Worm (Caenorhabditis elegans) whole organism, L3 larva: Measurements from ENCODE around the gene cdh-4.

ENCODE experiments used
- R02D3.7 ChIP-seq: fragments of 150-350 bp; optimal IDR thresholded peaks from 2 replicates; lab custom pipeline; 2014; ENCODE audit warnings: missing biosample characterization, missing genetic modification characterization
- ZK546.5 ChIP-seq: sonication (generic microtip); optimal IDR thresholded peaks from 2 replicates; lab custom pipeline; 2017; ENCODE audit warnings: missing biosample characterization, missing genetic modification characterization
- aly-2 ChIP-seq: fragments of 150-350 bp; optimal IDR thresholded peaks from 2 replicates; lab custom pipeline; 2014; ENCODE audit warnings: missing biosample characterization, missing genetic modification characterization
- ama-1 ChIP-seq: fragments of 150-350 bp; optimal IDR thresholded peaks from 2 replicates; lab custom pipeline; 2018
- ceh-16 ChIP-seq: sonication (generic microtip); optimal IDR thresholded peaks from 2 replicates; lab custom pipeline; 2017; ENCODE audit warnings: missing biosample characterization, missing genetic modification characterization
- ceh-28 ChIP-seq: fragments of 150-350 bp; optimal IDR thresholded peaks from 2 replicates; lab custom pipeline; 2014; ENCODE audit warnings: missing biosample characterization, missing genetic modification reagents, missing genetic modification characterization
- ceh-82 ChIP-seq: fragments of 150-350 bp; optimal IDR thresholded peaks from 2 replicates; lab custom pipeline; 2014; ENCODE audit warnings: missing biosample characterization, missing genetic modification characterization
- ceh-9 ChIP-seq: sonication (generic microtip); optimal IDR thresholded peaks from 2 replicates; lab custom pipeline; 2018; ENCODE audit warnings: missing biosample characterization, missing genetic modification characterization
- daf-12 ChIP-seq: fragments of 150-350 bp; optimal IDR thresholded peaks from 2 replicates; lab custom pipeline; 2014; ENCODE audit warnings: missing biosample characterization, missing genetic modification reagents, missing genetic modification characterization
- egl-27 ChIP-seq: sonication (generic microtip); optimal IDR thresholded peaks from 4 replicates; lab custom pipeline; 2017; ENCODE audit warnings: missing biosample characterization, missing genetic modification reagents, missing genetic modification characterization
- egl-5 ChIP-seq: fragments of 150-350 bp; optimal IDR thresholded peaks from 2 replicates; lab custom pipeline; 2017; ENCODE audit warnings: missing biosample characterization, missing genetic modification reagents, missing genetic modification characterization, inconsistent platforms
- elt-1 ChIP-seq: fragments of 150-350 bp; optimal IDR thresholded peaks from 2 replicates; lab custom pipeline; 2014; ENCODE audit warnings: missing biosample characterization, missing genetic modification characterization
- elt-2 ChIP-seq: sonication (generic microtip); optimal IDR thresholded peaks from 2 replicates; lab custom pipeline; 2016; ENCODE audit warnings: missing genetic modification reagents, mild to moderate bottlenecking, missing genetic modification characterization, missing compliant biosample characterization
- elt-3 ChIP-seq, 3 experiments: fragments of 150-350 bp in 1 of 3; sonication (generic microtip) in 2 of 3; optimal IDR thresholded peaks; 2 replicates in 2 of 3; 4 replicates in 1 of 3; lab custom pipeline; 2014 to 2017; ENCODE audit warnings: missing biosample characterization in 3 of 3, missing genetic modification characterization in 3 of 3
- eor-1 ChIP-seq, 2 experiments: fragments of 150-350 bp; optimal IDR thresholded peaks; 2 replicates each; lab custom pipeline; 2014 to 2018; ENCODE audit warnings: missing biosample characterization in 2 of 2, missing genetic modification characterization in 2 of 2
- fkh-10 ChIP-seq: sonication (generic microtip); optimal IDR thresholded peaks from 2 replicates; lab custom pipeline; 2017; ENCODE audit warnings: missing biosample characterization, missing genetic modification reagents, missing genetic modification characterization
- fkh-2 ChIP-seq: fragments of 150-350 bp; optimal IDR thresholded peaks from 2 replicates; lab custom pipeline; 2014; ENCODE audit warnings: missing biosample characterization, missing genetic modification reagents, missing genetic modification characterization
- fos-1 ChIP-seq: fragments of 150-350 bp; optimal IDR thresholded peaks from 2 replicates; lab custom pipeline; 2014; ENCODE audit warnings: missing biosample characterization, missing genetic modification characterization
- hmg-11 ChIP-seq: sonication (generic microtip); optimal IDR thresholded peaks from 2 replicates; lab custom pipeline; 2016; ENCODE audit warnings: missing genetic modification characterization, missing compliant biosample characterization
- jun-1 ChIP-seq: fragments of 150-350 bp; optimal IDR thresholded peaks from 2 replicates; lab custom pipeline; 2014; ENCODE audit warnings: missing biosample characterization, missing genetic modification reagents, missing genetic modification characterization
- lin-39 ChIP-seq: fragments of 150-350 bp; optimal IDR thresholded peaks from 2 replicates; lab custom pipeline; 2018; ENCODE audit warnings: missing biosample characterization, missing genetic modification reagents, missing genetic modification characterization
- lsy-12 ChIP-seq: sonication (generic microtip); optimal IDR thresholded peaks from 2 replicates; lab custom pipeline; 2016; ENCODE audit warnings: mild to moderate bottlenecking, missing genetic modification characterization, missing compliant biosample characterization
- mdl-1 ChIP-seq: fragments of 150-350 bp; optimal IDR thresholded peaks from 2 replicates; lab custom pipeline; 2014; ENCODE audit warnings: missing biosample characterization, missing genetic modification characterization
- mml-1 ChIP-seq: fragments of 150-350 bp; sonication (generic microtip); optimal IDR thresholded peaks from 3 replicates; lab custom pipeline; 2014; ENCODE audit warnings: missing biosample characterization, missing genetic modification characterization
- nfya-1 ChIP-seq: sonication (generic microtip); optimal IDR thresholded peaks from 2 replicates; lab custom pipeline; 2017; ENCODE audit warnings: missing genetic modification characterization, mild to moderate bottlenecking, missing compliant biosample characterization, antibody characterized with exemption, moderate library complexity; ENCODE audit not compliant: insufficient read depth
- nhr-11 ChIP-seq: fragments of 150-350 bp; optimal IDR thresholded peaks from 2 replicates; lab custom pipeline; 2014; ENCODE audit warnings: missing biosample characterization, missing genetic modification characterization
- nhr-12 ChIP-seq: fragments of 150-350 bp; optimal IDR thresholded peaks from 2 replicates; lab custom pipeline; 2014; ENCODE audit warnings: missing biosample characterization, missing genetic modification characterization
- nhr-23 ChIP-seq: fragments of 150-350 bp; optimal IDR thresholded peaks from 2 replicates; lab custom pipeline; 2014; ENCODE audit warnings: missing biosample characterization, missing genetic modification reagents, missing genetic modification characterization
- nhr-237 ChIP-seq: fragments of 150-350 bp; optimal IDR thresholded peaks from 2 replicates; lab custom pipeline; 2014; ENCODE audit warnings: missing biosample characterization, missing genetic modification characterization
- nhr-25 ChIP-seq: sonication (generic microtip); optimal IDR thresholded peaks from 2 replicates; lab custom pipeline; 2017; ENCODE audit warnings: missing biosample characterization, missing genetic modification characterization
- nhr-28 ChIP-seq: fragments of 150-350 bp; optimal IDR thresholded peaks from 2 replicates; lab custom pipeline; 2014; ENCODE audit warnings: missing biosample characterization, missing genetic modification characterization
- nhr-43 ChIP-seq: sonication (generic microtip); optimal IDR thresholded peaks from 2 replicates; lab custom pipeline; 2016; ENCODE audit warnings: mild to moderate bottlenecking, missing genetic modification characterization, missing compliant biosample characterization; ENCODE audit not compliant: poor library complexity, severe bottlenecking
- nhr-67 ChIP-seq: fragments of 150-350 bp; optimal IDR thresholded peaks from 2 replicates; lab custom pipeline; 2014; ENCODE audit warnings: missing biosample characterization, missing genetic modification characterization
- nhr-76 ChIP-seq: fragments of 150-350 bp; sonication (generic microtip); optimal IDR thresholded peaks from 5 replicates; lab custom pipeline; 2014; ENCODE audit warnings: missing biosample characterization, missing genetic modification characterization
- nhr-77 ChIP-seq: fragments of 150-350 bp; optimal IDR thresholded peaks from 2 replicates; lab custom pipeline; 2014; ENCODE audit warnings: missing biosample characterization, missing genetic modification characterization
- pha-4 ChIP-seq: fragments of 150-350 bp; optimal IDR thresholded peaks from 2 replicates; lab custom pipeline; 2014; ENCODE audit warnings: missing biosample characterization, missing genetic modification reagents, missing genetic modification characterization
- pqm-1 ChIP-seq: fragments of 150-350 bp; optimal IDR thresholded peaks from 2 replicates; lab custom pipeline; 2017; ENCODE audit warnings: missing biosample characterization, missing genetic modification characterization, inconsistent platforms
- sea-2 ChIP-seq: fragments of 150-350 bp; sonication (generic microtip); optimal IDR thresholded peaks from 4 replicates; lab custom pipeline; 2014; ENCODE audit warnings: missing biosample characterization, missing genetic modification reagents, missing genetic modification characterization
- skn-1 ChIP-seq: fragments of 150-350 bp; optimal IDR thresholded peaks from 2 replicates; lab custom pipeline; 2014; ENCODE audit warnings: missing biosample characterization, missing genetic modification characterization
- snpc-4 ChIP-seq: fragments of 150-350 bp; optimal IDR thresholded peaks from 2 replicates; lab custom pipeline; 2014; ENCODE audit warnings: missing biosample characterization, missing genetic modification characterization
- tbx-2 ChIP-seq: sonication (generic microtip); optimal IDR thresholded peaks from 2 replicates; lab custom pipeline; 2016; ENCODE audit warnings: mild to moderate bottlenecking, missing genetic modification characterization, missing compliant biosample characterization
- unc-39 ChIP-seq: sonication (generic microtip); optimal IDR thresholded peaks from 4 replicates; lab custom pipeline; 2017; ENCODE audit warnings: missing biosample characterization, missing genetic modification characterization
- zag-1 ChIP-seq: fragments of 150-350 bp; optimal IDR thresholded peaks from 2 replicates; lab custom pipeline; 2014; ENCODE audit warnings: missing biosample characterization, missing genetic modification characterization
- ztf-11 ChIP-seq: fragments of 150-350 bp; optimal IDR thresholded peaks from 2 replicates; lab custom pipeline; 2014; ENCODE audit warnings: missing biosample characterization, missing genetic modification characterization
- ztf-4 ChIP-seq: fragments of 150-350 bp; optimal IDR thresholded peaks from 2 replicates; lab custom pipeline; 2014; ENCODE audit warnings: missing biosample characterization, missing genetic modification characterization

Gene cdh-4

ce11 chrIII:4544959-4545358 is 24.8 kb downstream of the cdh-4 start, which contains the start of gene M88.3:
M88.3 (minus strand) TSS chrIII:4545059.
- TF ChIP-seq pha-4 (no peak), lsy-12 (no peak), zag-1 (tag; lab: Kevin White, UChicago) (no peak), egl-5 (tag; lab: Kevin White, UChicago) (no peak), nhr-237 (no peak), nhr-77 (tag; lab: Kevin White, UChicago) (no peak), elt-2 (no peak), ceh-16 (no peak), nhr-28 (tag; lab: Kevin White, UChicago) (no peak), nfya-1 (tag; lab: Kevin White, UChicago) (no peak), nhr-23 (tag; lab: Kevin White, UChicago) (no peak), ceh-28 (no peak), snpc-4 (tag; lab: Kevin White, UChicago) (no peak)

ce11 chrIII:4548739-4549138 is 28.6 kb downstream of the cdh-4 start, which contains the start of gene M88.4:
M88.4 (plus strand) TSS chrIII:4549039.
- no peak for TF ChIP-seq aly-2
- TF ChIP-seq ama-1 (lab: Kevin White, UChicago), result no peak
- no peak for TF ChIP-seq nhr-67 (tag; lab: Kevin White, UChicago)
- TF ChIP-seq nhr-43 (tag; lab: Kevin White, UChicago), result no peak
- TF ChIP-seq eor-1 (tag; optimal IDR thresholded peaks at IDR 0.05; lab: Kevin White, UChicago), result no peak
- no peak for TF ChIP-seq zag-1 (tag; lab: Kevin White, UChicago)
- TF ChIP-seq nhr-77 (tag; lab: Kevin White, UChicago), result no peak
- no peak for TF ChIP-seq nhr-23 (tag; lab: Kevin White, UChicago)
- TF ChIP-seq mdl-1 (tag; lab: Kevin White, UChicago), result no peak
- TF ChIP-seq ZK546.5 (tag; lab: Kevin White, UChicago), result no peak
- no peak for TF ChIP-seq egl-5 (tag; lab: Kevin White, UChicago)
- TF ChIP-seq ceh-28, result no peak
- no peak for TF ChIP-seq fkh-2 (tag; lab: Kevin White, UChicago)
- no peak for TF ChIP-seq tbx-2 (tag; lab: Kevin White, UChicago)
- TF ChIP-seq nhr-28 (tag; lab: Kevin White, UChicago), result no peak
- TF ChIP-seq nfya-1 (tag; lab: Kevin White, UChicago), result no peak
- no peak for TF ChIP-seq lsy-12
- no peak for TF ChIP-seq elt-3 (tag; optimal IDR thresholded peaks at IDR 0.05; lab: Kevin White, UChicago)
- TF ChIP-seq nhr-25 (tag; lab: Kevin White, UChicago), result no peak

ce11 chrIII:4551963-4552362 is 31.8 kb downstream of the cdh-4 start:
- TF ChIP-seq egl-5 (tag; lab: Kevin White, UChicago) (peak; percentile 27), ceh-9 (tag; lab: Kevin White, UChicago) (no peak), pqm-1 (tag; lab: Kevin White, UChicago) (peak; percentile 81), snpc-4 (tag; lab: Kevin White, UChicago) (peak; percentile 38), elt-2 (peak; percentile 80), jun-1 (tag; lab: Kevin White, UChicago) (peak; percentile 44), mdl-1 (tag; lab: Kevin White, UChicago) (peak; percentile 16), ztf-4 (no peak), elt-3 (tag; optimal IDR thresholded peaks at IDR 0.05; lab: Kevin White, UChicago) (no peak), eor-1 (tag; optimal IDR thresholded peaks at IDR 0.05; lab: Kevin White, UChicago) (no peak), mml-1 (no peak), R02D3.7 (tag; lab: Kevin White, UChicago) (peak; percentile 52), nhr-23 (tag; lab: Kevin White, UChicago) (peak; percentile 61), ama-1 (lab: Kevin White, UChicago) (peak; percentile 19), tbx-2 (tag; lab: Kevin White, UChicago) (no peak), zag-1 (tag; lab: Kevin White, UChicago) (no peak), pha-4 (peak; percentile 94), sea-2 (GFP tag; lab: Kevin White, UChicago) (no peak), nhr-43 (tag; lab: Kevin White, UChicago) (peak; percentile 11), lsy-12 (peak; percentile 48), egl-27 (tag; lab: Kevin White, UChicago) (no peak), nhr-67 (tag; lab: Kevin White, UChicago) (no peak), unc-39 (tag; lab: Kevin White, UChicago) (no peak), nhr-25 (tag; lab: Kevin White, UChicago) (peak; percentile 79), nhr-11 (tag; lab: Kevin White, UChicago) (no peak), skn-1 (no peak), ztf-11 (tag; lab: Kevin White, UChicago) (no peak), lin-39 (tag; lab: Kevin White, UChicago) (peak; percentile 87), nhr-12 (tag; lab: Kevin White, UChicago) (no peak), nhr-77 (tag; lab: Kevin White, UChicago) (no peak), aly-2 (no peak), fkh-10 (GFP tag; lab: Kevin White, UChicago) (no peak), nhr-76 (tag; lab: Kevin White, UChicago) (no peak), ZK546.5 (tag; lab: Kevin White, UChicago) (no peak), nfya-1 (tag; lab: Kevin White, UChicago) (peak; percentile 81), daf-12 (tag; lab: Kevin White, UChicago) (no peak), fkh-2 (tag; lab: Kevin White, UChicago) (peak; percentile 19), nhr-28 (tag; lab: Kevin White, UChicago) (no peak), elt-1 (tag; lab: Kevin White, UChicago) (no peak), fos-1 (no peak), hmg-11 (tag; lab: Kevin White, UChicago) (peak; percentile 91), ceh-82 (tag; lab: Kevin White, UChicago) (no peak), nhr-237 (no peak)
